Worm (Caenorhabditis elegans): Measurements from ENCODE around the gene frpr-8.

ce11 chrX:8662452-8662851, 35.2 kb upstream of the frpr-8 start:
- TF ChIP-seq nhr-237 (tag; optimal IDR thresholded peaks at IDR 0.05): no peak
- no peak for TF ChIP-seq nhr-12 (tag; optimal IDR thresholded peaks at IDR 0.05)
- TF ChIP-seq unc-39 (tag; optimal IDR thresholded peaks at IDR 0.05): no peak
- TF ChIP-seq pha-4 (tag; optimal IDR thresholded peaks at IDR 0.05): no peak
- TF ChIP-seq ztf-11 (tag; optimal IDR thresholded peaks at IDR 0.05): no peak
- no peak for TF ChIP-seq unc-62 (GFP tag; optimal IDR thresholded peaks at IDR 0.05)
- no peak for TF ChIP-seq lsy-2 (tag; optimal IDR thresholded peaks at IDR 0.05)
- TF ChIP-seq sem-2 (GFP tag; optimal IDR thresholded peaks at IDR 0.05): no peak
- TF ChIP-seq flh-1 (GFP tag; optimal IDR thresholded peaks at IDR 0.05): no peak
- no peak for TF ChIP-seq snpc-4 (tag; optimal IDR thresholded peaks at IDR 0.05)
